Fruit fly (Drosophila melanogaster): ENCODE results near the gene CG12206.

- TF ChIP-seq CG10348 (GFP tag; IDR thresholded peaks at IDR 0.05), result no peak
- peak; percentile 75 for TF ChIP-seq CG4496 (GFP tag; IDR thresholded peaks at IDR 0.05)
- no peak for TF ChIP-seq CG34367 (tag; optimal IDR thresholded peaks at IDR 0.05)
- peak; percentile 6 for TF ChIP-seq Pif1A (GFP tag; optimal IDR thresholded peaks at IDR 0.05)
- no peak for TF ChIP-seq rn (GFP tag; IDR thresholded peaks at IDR 0.05)
- TF ChIP-seq CG15710 (tag; optimal IDR thresholded peaks at IDR 0.05), result no peak
- peak; percentile 40 for TF ChIP-seq CG14655 (GFP tag; optimal IDR thresholded peaks at IDR 0.05)
- TF ChIP-seq EcR (GFP tag; optimal IDR thresholded peaks at IDR 0.05), result no peak
- TF ChIP-seq Ets98B (GFP tag; IDR thresholded peaks at IDR 0.05), result peak; percentile 77
- TF ChIP-seq CG13204 (GFP tag; optimal IDR thresholded peaks at IDR 0.05), result no peak
Measured at dm6 chrX:3453038-3453819, 21.1 kb downstream of the CG12206 start.
